Fruit fly (Drosophila melanogaster): ENCODE data around the gene Setd3.

Setd3 gene

DNA sequence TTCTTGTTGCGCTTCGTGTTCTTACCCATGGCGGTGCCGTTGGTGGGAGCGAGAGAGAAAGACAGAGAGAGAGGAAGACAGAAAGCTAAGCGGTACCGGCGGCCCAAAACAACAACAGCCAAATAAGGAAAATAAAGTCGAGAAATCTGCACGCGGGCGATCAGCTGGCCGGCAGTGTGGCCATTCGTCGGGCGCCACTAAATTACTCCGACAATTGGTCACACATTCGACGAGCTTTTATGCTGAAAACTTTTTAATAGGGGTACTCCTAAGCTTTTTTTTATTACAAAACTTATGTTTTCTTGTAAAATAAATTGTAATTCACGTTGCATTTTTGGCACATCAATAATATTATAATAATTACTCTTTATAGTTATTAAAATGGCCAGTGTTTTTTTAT lies at the start of gene Setd3:
Gene Setd3, minus strand, starts transcription at position 187 of the 400 bp plus-strand sequence.
- TF ChIP-seq CG32532 (GFP tag; IDR thresholded peaks at IDR 0.05) (peak; percentile 45; the same call in 1 of the 2 replicates), CG1233 (GFP tag; optimal IDR thresholded peaks at IDR 0.05) (no peak), grau (tag; optimal IDR thresholded peaks at IDR 0.05) (peak; percentile 35), Mes4 (GFP tag; optimal IDR thresholded peaks at IDR 0.05) (no peak), BEAF-32 (GFP tag; optimal IDR thresholded peaks at IDR 0.05) (peak; percentile 3), Awh (GFP tag; IDR thresholded peaks at IDR 0.05) (no peak), sd (tag; optimal IDR thresholded peaks at IDR 0.05) (no peak), CG3995 (GFP tag; optimal IDR thresholded peaks at IDR 0.05) (no peak), ftz-f1 (GFP tag; optimal IDR thresholded peaks at IDR 0.05) (no peak), CG6683 (GFP tag; optimal IDR thresholded peaks at IDR 0.05) (no peak), dan (GFP tag; IDR thresholded peaks at IDR 0.05) (no peak), CG34422 (GFP tag; IDR thresholded peaks at IDR 0.05) (peak; percentile 45; the same call in 1 of the 3 replicates), CG4360 (GFP tag; IDR thresholded peaks at IDR 0.05) (0 out of 2 replicates have a peak, but pooled peaks have one; percentile 22), NfI (GFP tag; optimal IDR thresholded peaks at IDR 0.05) (no peak), so (GFP tag; IDR thresholded peaks at IDR 0.05) (no peak), CG10209 (GFP tag; optimal IDR thresholded peaks at IDR 0.05) (no peak), hth (optimal IDR thresholded peaks at IDR 0.05) (no peak), CG7928 (GFP tag; optimal IDR thresholded peaks at IDR 0.05) (no peak), CG6791 (GFP tag; IDR thresholded peaks at IDR 0.05; ENCODE audit: partially characterized antibody) (peak; percentile 41; the same call in 1 of the 3 replicates), caup (GFP tag; optimal IDR thresholded peaks at IDR 0.05; ENCODE audit: severe bottlenecking) (peak; percentile 29), pzg (GFP tag; optimal IDR thresholded peaks at IDR 0.05) (peak; percentile 65), CG1602 (GFP tag; optimal IDR thresholded peaks at IDR 0.05) (no peak), CG7786 (GFP tag; optimal IDR thresholded peaks at IDR 0.05) (no peak), CG10274 (GFP tag; optimal IDR thresholded peaks at IDR 0.05) (no peak), CG15479 (GFP tag; optimal IDR thresholded peaks at IDR 0.05) (no peak), Meics (GFP tag; optimal IDR thresholded peaks at IDR 0.05) (no peak), CG7963 (GFP tag; IDR thresholded peaks at IDR 0.05; ENCODE audit: partially characterized antibody) (no peak), pum (GFP tag; optimal IDR thresholded peaks at IDR 0.05) (no peak), Tbp (GFP tag; optimal IDR thresholded peaks at IDR 0.05) (no peak), Dip3 (GFP tag; optimal IDR thresholded peaks at IDR 0.05) (no peak), Max (GFP tag; optimal IDR thresholded peaks at IDR 0.05) (peak; percentile 22), Dp (GFP tag; optimal IDR thresholded peaks at IDR 0.05) (peak; percentile 41), CG7357 (GFP tag; IDR thresholded peaks at IDR 0.05) (no peak), CG12219 (GFP tag; optimal IDR thresholded peaks at IDR 0.05) (no peak), B-H2 (GFP tag; optimal IDR thresholded peaks at IDR 0.05) (no peak), gfzf (GFP tag; optimal IDR thresholded peaks at IDR 0.05) (peak; percentile 70), MBD-R2 (GFP tag; IDR thresholded peaks at IDR 0.05) (peak; percentile 88), PHDP (tag; optimal IDR thresholded peaks at IDR 0.05) (peak; percentile 12), CG10565 (GFP tag; optimal IDR thresholded peaks at IDR 0.05) (no peak), CG10959 (GFP tag; IDR thresholded peaks at IDR 0.05) (no peak), phol (tag; optimal IDR thresholded peaks at IDR 0.05) (no peak), schlank (tag; optimal IDR thresholded peaks at IDR 0.05) (no peak), z (GFP tag; IDR thresholded peaks at IDR 0.05) (no peak), Xrp1 (GFP tag; IDR thresholded peaks at IDR 0.05) (peak; percentile 27; the same call in 1 of the 2 replicates), crp (GFP tag; optimal IDR thresholded peaks at IDR 0.05) (peak in 1 of 2 experiments; percentile 86), CG12391 (tag; optimal IDR thresholded peaks at IDR 0.05) (peak; percentile 21), wor (GFP tag; IDR thresholded peaks at IDR 0.05) (no peak), Hmr (GFP tag; optimal IDR thresholded peaks at IDR 0.05) (peak; percentile 20), Six4 (GFP tag; optimal IDR thresholded peaks at IDR 0.05) (no peak), Elba2 (GFP tag; optimal IDR thresholded peaks at IDR 0.05) (no peak), CG7987 (GFP tag; optimal IDR thresholded peaks at IDR 0.05) (no peak)
